Worm (Caenorhabditis elegans) whole organism, L1 larva: Measurements from ENCODE around the gene bcs-1.

Source experiments
- C16A3.4 ChIP-seq: fragments of 150-350 bp; optimal IDR thresholded peaks from 2 replicates; lab custom pipeline; 2014; ENCODE audit warnings: missing biosample characterization, missing genetic modification characterization
- F16B12.6 ChIP-seq: fragments of 150-350 bp; optimal IDR thresholded peaks from 2 replicates; lab custom pipeline; 2014; ENCODE audit warnings: missing biosample characterization, missing genetic modification characterization
- aha-1 ChIP-seq: fragments of 150-350 bp; optimal IDR thresholded peaks from 2 replicates; lab custom pipeline; 2014; ENCODE audit warnings: missing biosample characterization, missing genetic modification characterization
- blmp-1 ChIP-seq: fragments of 150-350 bp; optimal IDR thresholded peaks from 2 replicates; lab custom pipeline; 2014; ENCODE audit warnings: missing biosample characterization, missing genetic modification characterization
- ceh-63 ChIP-seq: fragments of 200-800 bp; sonication (Bioruptor generic); optimal IDR thresholded peaks from 2 replicates; lab custom pipeline; 2018; ENCODE audit warnings: mild to moderate bottlenecking, missing genetic modification characterization, missing compliant biosample characterization
- ceh-8 ChIP-seq: fragments of 200-800 bp; sonication (Bioruptor generic); optimal IDR thresholded peaks from 2 replicates; lab custom pipeline; 2018; ENCODE audit warnings: mild to moderate bottlenecking, missing genetic modification characterization, moderate library complexity, missing compliant biosample characterization
- ceh-82 ChIP-seq, 3 experiments: fragments of 150-350 bp in 1 of 3; sonication (generic microtip) in 2 of 3; optimal IDR thresholded peaks; 2 replicates each; lab custom pipeline; 2014 to 2017; ENCODE audit warnings: missing biosample characterization in 3 of 3, missing genetic modification characterization in 3 of 3
- ceh-90 ChIP-seq: sonication (generic microtip); optimal IDR thresholded peaks from 2 replicates; lab custom pipeline; 2016; ENCODE audit warnings: missing genetic modification characterization, missing compliant biosample characterization
- dpl-1 ChIP-seq, 3 experiments: fragments of 150-350 bp in 2 of 3; sonication (generic microtip) in 1 of 3; optimal IDR thresholded peaks; 2 replicates each; lab custom pipeline; 2014 to 2017; ENCODE audit warnings: missing biosample characterization in 3 of 3, missing genetic modification characterization in 3 of 3, missing genetic modification reagents in 3 of 3
- efl-1 ChIP-seq, 4 experiments: fragments of 150-350 bp; optimal IDR thresholded peaks in 3 of 4; peaks in 1 of 4; 1 replicate in 1 of 4; 2 replicates in 3 of 4; lab custom pipeline; 2014; ENCODE audit warnings: missing biosample characterization in 2 of 4, missing genetic modification characterization in 2 of 4, missing genetic modification reagents in 2 of 4
- elt-3 ChIP-seq, 6 experiments: fragments of 150-350 bp in 1 of 6; sonication (generic microtip); optimal IDR thresholded peaks; 2 replicates each; lab custom pipeline; 2017 to 2018; ENCODE audit warnings: missing biosample characterization in 6 of 6, missing genetic modification characterization in 6 of 6, inconsistent platforms in 1 of 6
- fkh-10 ChIP-seq: sonication (generic microtip); optimal IDR thresholded peaks from 2 replicates; lab custom pipeline; 2017; ENCODE audit warnings: missing biosample characterization, missing genetic modification reagents, missing genetic modification characterization
- fkh-4 ChIP-seq: sonication (generic microtip); optimal IDR thresholded peaks from 2 replicates; lab custom pipeline; 2016; ENCODE audit warnings: missing compliant biosample characterization, missing genetic modification characterization, borderline replicate concordance
- fkh-8 ChIP-seq: sonication (generic microtip); optimal IDR thresholded peaks from 2 replicates; lab custom pipeline; 2016; ENCODE audit warnings: mild to moderate bottlenecking, missing genetic modification characterization, missing compliant biosample characterization
- hlh-17 ChIP-seq: fragments of 200-800 bp; sonication (Bioruptor generic); optimal IDR thresholded peaks from 2 replicates; lab custom pipeline; 2018; ENCODE audit warnings: missing genetic modification characterization, mild to moderate bottlenecking, missing compliant biosample characterization, moderate library complexity, borderline replicate concordance
- hlh-4 ChIP-seq: sonication (generic microtip); optimal IDR thresholded peaks from 2 replicates; lab custom pipeline; 2016; ENCODE audit warnings: mild to moderate bottlenecking, missing genetic modification characterization, missing compliant biosample characterization
- hpl-2 ChIP-seq: fragments of 150-350 bp; optimal IDR thresholded peaks from 2 replicates; lab custom pipeline; 2014; ENCODE audit warnings: missing biosample characterization, missing genetic modification reagents, missing genetic modification characterization
- jun-1 ChIP-seq: fragments of 150-350 bp; optimal IDR thresholded peaks from 2 replicates; lab custom pipeline; 2014; ENCODE audit warnings: missing biosample characterization, missing genetic modification reagents, missing genetic modification characterization
- lin-13 ChIP-seq: fragments of 150-350 bp; optimal IDR thresholded peaks from 2 replicates; lab custom pipeline; 2014; ENCODE audit warnings: missing biosample characterization, missing genetic modification reagents, missing genetic modification characterization
- lin-14 ChIP-seq: fragments of 200-800 bp; sonication (Bioruptor generic); optimal IDR thresholded peaks from 2 replicates; lab custom pipeline; 2018; ENCODE audit warnings: mild to moderate bottlenecking, missing genetic modification characterization, moderate library complexity, missing compliant biosample characterization
- lin-15B ChIP-seq: fragments of 150-350 bp; sonication (generic microtip); optimal IDR thresholded peaks from 3 replicates; lab custom pipeline; 2014; ENCODE audit warnings: missing biosample characterization, missing genetic modification characterization
- lin-39 ChIP-seq: fragments of 150-350 bp; optimal IDR thresholded peaks from 2 replicates; lab custom pipeline; 2014; ENCODE audit warnings: missing biosample characterization, missing genetic modification reagents, missing genetic modification characterization
- lir-3 ChIP-seq: sonication (generic microtip); optimal IDR thresholded peaks from 2 replicates; lab custom pipeline; 2016; ENCODE audit warnings: mild to moderate bottlenecking, missing genetic modification characterization, moderate library complexity, missing compliant biosample characterization; ENCODE audit not compliant: poor library complexity
- lsy-2 ChIP-seq, 2 experiments: fragments of 150-350 bp; optimal IDR thresholded peaks; 2 replicates each; lab custom pipeline; 2014; ENCODE audit warnings: missing biosample characterization in 2 of 2, missing genetic modification characterization in 2 of 2
- mab-9 ChIP-seq: fragments of 200-800 bp; sonication (Bioruptor generic); IDR thresholded peaks from 2 replicates; pipeline ENCODE4 v1.3.6; 2022; ENCODE audit warnings: missing genetic modification reagents, missing genetic modification characterization, missing compliant biosample characterization
- mdl-1 ChIP-seq, 2 experiments: fragments of 150-350 bp; optimal IDR thresholded peaks; 2 replicates each; lab custom pipeline; 2014 to 2017; ENCODE audit warnings: missing biosample characterization in 2 of 2, missing genetic modification characterization in 2 of 2, inconsistent platforms in 1 of 2
- mef-2 ChIP-seq: fragments of 150-350 bp; optimal IDR thresholded peaks from 2 replicates; lab custom pipeline; 2014; ENCODE audit warnings: missing biosample characterization, missing genetic modification characterization
- mep-1 ChIP-seq: fragments of 150-350 bp; optimal IDR thresholded peaks from 2 replicates; lab custom pipeline; 2014; ENCODE audit warnings: missing biosample characterization, missing genetic modification characterization
- nhr-19 ChIP-seq: fragments of 200-800 bp; sonication (Bioruptor generic); conservative IDR thresholded peaks from 2 replicates; pipeline ENCODE4 v1.3.6; 2022; ENCODE audit warnings: missing genetic modification characterization, missing compliant biosample characterization
- nhr-237 ChIP-seq: fragments of 150-350 bp; optimal IDR thresholded peaks from 2 replicates; lab custom pipeline; 2014; ENCODE audit warnings: missing biosample characterization, missing genetic modification characterization
- nhr-71 ChIP-seq: sonication (generic microtip); optimal IDR thresholded peaks from 2 replicates; lab custom pipeline; 2016; ENCODE audit warnings: mild to moderate bottlenecking, missing genetic modification characterization, moderate library complexity, missing compliant biosample characterization
- nhr-77 ChIP-seq: fragments of 150-350 bp; optimal IDR thresholded peaks from 2 replicates; lab custom pipeline; 2014; ENCODE audit warnings: missing biosample characterization, missing genetic modification characterization
- nhr-84 ChIP-seq: sonication (generic microtip); optimal IDR thresholded peaks from 2 replicates; lab custom pipeline; 2017; ENCODE audit warnings: missing biosample characterization, missing genetic modification characterization
- nhr-85 ChIP-seq: sonication (generic microtip); peaks from one replicate; lab custom pipeline; 2016; ENCODE audit warnings: missing genetic modification characterization, inconsistent platforms, missing compliant biosample characterization
- nhr-90 ChIP-seq: sonication (generic microtip); optimal IDR thresholded peaks from 2 replicates; lab custom pipeline; 2016; ENCODE audit warnings: mild to moderate bottlenecking, missing genetic modification characterization, missing compliant biosample characterization; ENCODE audit not compliant: poor library complexity
- pax-3 ChIP-seq: fragments of 200-800 bp; sonication (Bioruptor generic); optimal IDR thresholded peaks from 2 replicates; lab custom pipeline; 2018; ENCODE audit warnings: mild to moderate bottlenecking, missing genetic modification characterization, moderate library complexity, missing compliant biosample characterization
- rnt-1 ChIP-seq: sonication (generic microtip); optimal IDR thresholded peaks from 2 replicates; lab custom pipeline; 2016; ENCODE audit warnings: mild to moderate bottlenecking, missing genetic modification characterization, moderate library complexity, missing compliant biosample characterization
- snpc-4 ChIP-seq: fragments of 150-350 bp; optimal IDR thresholded peaks from 2 replicates; lab custom pipeline; 2014; ENCODE audit warnings: missing biosample characterization, missing genetic modification characterization
- sup-37 ChIP-seq: fragments of 200-800 bp; sonication (Bioruptor generic); optimal IDR thresholded peaks from 2 replicates; lab custom pipeline; 2018; ENCODE audit warnings: mild to moderate bottlenecking, missing genetic modification characterization, missing compliant biosample characterization
- unc-30 ChIP-seq: sonication (generic microtip); optimal IDR thresholded peaks from 2 replicates; lab custom pipeline; 2017; ENCODE audit warnings: missing biosample characterization, missing genetic modification characterization
- unc-62 ChIP-seq: fragments of 150-350 bp; optimal IDR thresholded peaks from 2 replicates; lab custom pipeline; 2014; ENCODE audit warnings: missing biosample characterization, missing genetic modification reagents, missing genetic modification characterization
- unc-86 ChIP-seq: sonication (generic microtip); optimal IDR thresholded peaks from 2 replicates; lab custom pipeline; 2016; ENCODE audit warnings: missing genetic modification characterization, missing compliant biosample characterization
- unc-98 ChIP-seq: fragments of 200-800 bp; sonication (Bioruptor generic); IDR thresholded peaks from 2 replicates; pipeline ENCODE4 v1.3.6; 2022; ENCODE audit warnings: missing genetic modification characterization, missing compliant biosample characterization
- xbp-1 ChIP-seq: sonication (generic microtip); optimal IDR thresholded peaks from 2 replicates; lab custom pipeline; 2016; ENCODE audit warnings: missing genetic modification characterization, missing compliant biosample characterization
- ztf-4 ChIP-seq: fragments of 150-350 bp; optimal IDR thresholded peaks from 2 replicates; lab custom pipeline; 2014; ENCODE audit warnings: missing biosample characterization, missing genetic modification characterization

bcs-1 gene

ce11 chrII:8568234-8568969 is 2.5 kb upstream of the bcs-1 start:
- TF ChIP-seq nhr-90 (tag; lab: Kevin White, UChicago) (no peak), ceh-90 (no peak), mef-2 (tag; lab: Kevin White, UChicago) (no peak), fkh-10 (GFP tag; lab: Kevin White, UChicago) (no peak)

- peak; percentile 98 for TF ChIP-seq F16B12.6
- peak; percentile 98 for TF ChIP-seq mep-1
- TF ChIP-seq ceh-63 (GFP tag; lab: Kevin White, UChicago) = no peak
- TF ChIP-seq fkh-4 = peak; percentile 11
- TF ChIP-seq lsy-2 (tag; optimal IDR thresholded peaks at IDR 0.05; lab: Kevin White, UChicago) = peak; percentile 97 to 99
- TF ChIP-seq lin-13 = peak; percentile 87
- peak; percentile 47 for TF ChIP-seq lin-39
- peak; percentile 93 for TF ChIP-seq lin-14
- TF ChIP-seq blmp-1 (tag; lab: Kevin White, UChicago) = peak; percentile 86
- TF ChIP-seq ztf-4 = peak; percentile 57
- TF ChIP-seq hpl-2 (GFP tag; lab: Kevin White, UChicago) = peak; percentile 45
- no peak for TF ChIP-seq unc-98 (GFP tag; lab: Robert Waterston, UW)
- TF ChIP-seq sup-37 (GFP tag; lab: Kevin White, UChicago) = no peak
- peak; percentile 97 to 99 (median 97) for TF ChIP-seq dpl-1 (GFP tag; optimal IDR thresholded peaks at IDR 0.05; lab: Kevin White, UChicago)
- peak in 1 of 2 experiments; percentile 85 for TF ChIP-seq mdl-1 (tag; optimal IDR thresholded peaks at IDR 0.05; lab: Kevin White, UChicago)
- TF ChIP-seq unc-86 = peak; percentile 79
- peak; percentile 72 for TF ChIP-seq fkh-10 (GFP tag; lab: Kevin White, UChicago)
- peak; percentile 60 for TF ChIP-seq ceh-8 (GFP tag; lab: Kevin White, UChicago)
- TF ChIP-seq jun-1 (tag; lab: Kevin White, UChicago) = peak; percentile 81
- TF ChIP-seq nhr-237 (tag; lab: Kevin White, UChicago) = peak; percentile 78
- no peak for TF ChIP-seq nhr-84 (tag; lab: Kevin White, UChicago)
- peak; percentile 94 for TF ChIP-seq lin-15B (tag; lab: Kevin White, UChicago)
- peak; percentile 82 to 98 for TF ChIP-seq efl-1 (optimal IDR thresholded peaks at IDR 0.05; lab: Kevin White, UChicago)
- peak; percentile 97 to 100 for TF ChIP-seq efl-1 (GFP tag; optimal IDR thresholded peaks at IDR 0.05 in 1 of 2; lab: Kevin White, UChicago)
- peak; percentile 87 for TF ChIP-seq nhr-77
- TF ChIP-seq ceh-90 = peak; percentile 34
- peak in 4 of 6 experiments; percentile 11 to 91 (median 82) for TF ChIP-seq elt-3 (tag; optimal IDR thresholded peaks at IDR 0.05; lab: Kevin White, UChicago)
- TF ChIP-seq pax-3 = peak; percentile 82
- TF ChIP-seq fkh-8 (tag; lab: Kevin White, UChicago) = peak; percentile 93
- TF ChIP-seq hlh-17 (GFP tag; lab: Kevin White, UChicago) = no peak
- no peak for TF ChIP-seq unc-30 (tag; lab: Kevin White, UChicago)
- no peak for TF ChIP-seq unc-62
- peak; percentile 29 for TF ChIP-seq mef-2 (tag; lab: Kevin White, UChicago)
- peak; percentile 91 for TF ChIP-seq nhr-85 (tag; lab: Kevin White, UChicago)
- TF ChIP-seq C16A3.4 (tag; lab: Kevin White, UChicago) = peak; percentile 96
- peak; percentile 92 for TF ChIP-seq rnt-1 (tag; lab: Kevin White, UChicago)
- no peak for TF ChIP-seq hlh-4 (tag; lab: Kevin White, UChicago)
- peak; percentile 73 to 96 (median 77) for TF ChIP-seq ceh-82 (tag; optimal IDR thresholded peaks at IDR 0.05; lab: Kevin White, UChicago)
- TF ChIP-seq nhr-19 (GFP tag; lab: Robert Waterston, UW) = peak; percentile 88
- TF ChIP-seq xbp-1 (tag; lab: Kevin White, UChicago) = peak; percentile 95
- TF ChIP-seq mab-9 (GFP tag; lab: Robert Waterston, UW) = peak; percentile 52; the same call in 1 of the 2 replicates
- peak; percentile 86 for TF ChIP-seq snpc-4 (tag; lab: Kevin White, UChicago)
- peak; percentile 59 for TF ChIP-seq aha-1
- peak; percentile 73 for TF ChIP-seq lir-3 (tag; lab: Kevin White, UChicago)
- peak; percentile 94 for TF ChIP-seq nhr-71 (tag; lab: Kevin White, UChicago)
Observed at ce11 chrII:8569038-8569977, 1.6 kb upstream of the bcs-1 start, which contains the start of the genes col-38 and rpl-5. Gene col-38, minus strand, starts transcription at chrII:8569088. Gene rpl-5, plus strand, starts transcription at chrII:8569927.
